Worm (Caenorhabditis elegans): Measurements from ENCODE around the gene flp-12.

The flp-12 gene

ce11 chrX:4604185-4604584 lies 12.0 kb upstream of the flp-12 start:
- no peak for TF ChIP-seq unc-62 (GFP tag; optimal IDR thresholded peaks at IDR 0.05)

ce11 chrX:4600987-4601386 lies 8.8 kb upstream of the flp-12 start:
- TF ChIP-seq unc-62 (GFP tag; optimal IDR thresholded peaks at IDR 0.05), result no peak

ce11 chrX:4599526-4599925 lies 7.4 kb upstream of the flp-12 start:
- TF ChIP-seq unc-62 (GFP tag; optimal IDR thresholded peaks at IDR 0.05), result no peak

ce11 chrX:4597419-4597818 lies 5.3 kb upstream of the flp-12 start:
- TF ChIP-seq unc-62 (GFP tag; optimal IDR thresholded peaks at IDR 0.05), result no peak

ce11 chrX:4588462-4588861 lies 3.7 kb downstream of the flp-12 start, which contains the start of gene lnp-1:
TSS of gene lnp-1 (plus strand) at chrX:4588762.
- no peak for TF ChIP-seq unc-62 (GFP tag; optimal IDR thresholded peaks at IDR 0.05)

- TF ChIP-seq unc-62 (GFP tag; optimal IDR thresholded peaks at IDR 0.05), result no peak
These were observed 4.2 kb downstream of the flp-12 start for ce11 chrX:4587934-4588333.

ce11 chrX:4586617-4587016 lies 5.5 kb downstream of the flp-12 start, which contains the start of gene C05E11.2:
TSS of gene C05E11.2 (plus strand) at chrX:4586917.
- TF ChIP-seq unc-62 (GFP tag; optimal IDR thresholded peaks at IDR 0.05), result no peak

ce11 chrX:4585579-4585978 lies 6.6 kb downstream of the flp-12 start, which contains the start of gene C05E11.7:
TSS of gene C05E11.7 (minus strand) at chrX:4585679.
- TF ChIP-seq unc-62 (GFP tag; optimal IDR thresholded peaks at IDR 0.05), result no peak

- no peak for TF ChIP-seq unc-62 (GFP tag; optimal IDR thresholded peaks at IDR 0.05)
These were observed 13.6 kb downstream of the flp-12 start for ce11 chrX:4578581-4578980.

ce11 chrX:4577941-4578340 lies 14.2 kb downstream of the flp-12 start, which contains the start of gene C05E11.3:
TSS of gene C05E11.3 (plus strand) at chrX:4578241.
- TF ChIP-seq unc-62 (GFP tag; optimal IDR thresholded peaks at IDR 0.05), result no peak

- TF ChIP-seq unc-62 (GFP tag; optimal IDR thresholded peaks at IDR 0.05), result no peak
These were observed 15.9 kb downstream of the flp-12 start for ce11 chrX:4576272-4576671.

- no peak for TF ChIP-seq unc-62 (GFP tag; optimal IDR thresholded peaks at IDR 0.05)
These were observed 17.3 kb downstream of the flp-12 start for ce11 chrX:4574873-4575272.

ce11 chrX:4571137-4571536 lies 21.0 kb downstream of the flp-12 start, which contains the start of gene amt-1:
TSS of gene amt-1 (plus strand) at chrX:4571437.
- no peak for TF ChIP-seq unc-62 (GFP tag; optimal IDR thresholded peaks at IDR 0.05)

- no peak for TF ChIP-seq unc-62 (GFP tag; optimal IDR thresholded peaks at IDR 0.05)
These were observed 22.9 kb downstream of the flp-12 start for ce11 chrX:4569276-4569675.

- TF ChIP-seq unc-62 (GFP tag; optimal IDR thresholded peaks at IDR 0.05), result no peak
These were observed 25.0 kb downstream of the flp-12 start for ce11 chrX:4567110-4567509.

ce11 chrX:4564717-4565316 lies 27.3 kb downstream of the flp-12 start, which contains the start of gene amt-4:
TSS of gene amt-4 (plus strand) at chrX:4565302.
- TF ChIP-seq unc-62 (GFP tag; optimal IDR thresholded peaks at IDR 0.05), result no peak

- TF ChIP-seq unc-62 (GFP tag; optimal IDR thresholded peaks at IDR 0.05), result no peak
These were observed 29.9 kb downstream of the flp-12 start for ce11 chrX:4562288-4562687.

- no peak for TF ChIP-seq unc-62 (GFP tag; optimal IDR thresholded peaks at IDR 0.05)
These were observed 30.3 kb downstream of the flp-12 start, which contains the start of gene C05E11.6 for ce11 chrX:4561863-4562262. TSS of gene C05E11.6 (plus strand) at chrX:4562163.

Measured in whole organism, dauer.